Worm (Caenorhabditis elegans) whole organism, early embryonic: ENCODE data around the gene tlp-1.

Experiments
- ets-7 ChIP-seq: sonication (generic microtip); optimal IDR thresholded peaks from 2 replicates; lab custom pipeline; 2016; ENCODE audit warnings: missing genotype, missing genetic modification characterization, missing compliant biosample characterization
- flt-1 ChIP-seq: fragments of 200-800 bp; sonication (Bioruptor generic); IDR thresholded peaks from 2 replicates; pipeline ENCODE4 v1.3.6; 2022; ENCODE audit warnings: missing genetic modification characterization, missing compliant biosample characterization
- hmg-4 ChIP-seq: fragments of 200-800 bp; sonication (Bioruptor generic); optimal IDR thresholded peaks from 2 replicates; lab custom pipeline; 2018; ENCODE audit warnings: mild to moderate bottlenecking, missing genetic modification characterization, missing compliant biosample characterization
- sea-1 ChIP-seq: fragments of 200-800 bp; sonication (Bioruptor generic); conservative IDR thresholded peaks from 2 replicates; pipeline ENCODE4 v1.3.6; 2022; ENCODE audit warnings: missing genetic modification characterization, missing compliant biosample characterization

ce11 chrIV:13687631-13688030 lies 16.3 kb downstream of the tlp-1 start:
- TF ChIP-seq hmg-4 (no peak), flt-1 (GFP tag; lab: Robert Waterston, UW) (no peak), sea-1 (GFP tag; lab: Robert Waterston, UW) (no peak), ets-7 (tag; lab: Kevin White, UChicago) (no peak)
